Fruit fly (Drosophila melanogaster): Measurements from ENCODE around the gene CG44532.
A peak's percentile ranks its signal among the peaks of the same experiment; 100 is the strongest.

CG44532 gene

DNA sequence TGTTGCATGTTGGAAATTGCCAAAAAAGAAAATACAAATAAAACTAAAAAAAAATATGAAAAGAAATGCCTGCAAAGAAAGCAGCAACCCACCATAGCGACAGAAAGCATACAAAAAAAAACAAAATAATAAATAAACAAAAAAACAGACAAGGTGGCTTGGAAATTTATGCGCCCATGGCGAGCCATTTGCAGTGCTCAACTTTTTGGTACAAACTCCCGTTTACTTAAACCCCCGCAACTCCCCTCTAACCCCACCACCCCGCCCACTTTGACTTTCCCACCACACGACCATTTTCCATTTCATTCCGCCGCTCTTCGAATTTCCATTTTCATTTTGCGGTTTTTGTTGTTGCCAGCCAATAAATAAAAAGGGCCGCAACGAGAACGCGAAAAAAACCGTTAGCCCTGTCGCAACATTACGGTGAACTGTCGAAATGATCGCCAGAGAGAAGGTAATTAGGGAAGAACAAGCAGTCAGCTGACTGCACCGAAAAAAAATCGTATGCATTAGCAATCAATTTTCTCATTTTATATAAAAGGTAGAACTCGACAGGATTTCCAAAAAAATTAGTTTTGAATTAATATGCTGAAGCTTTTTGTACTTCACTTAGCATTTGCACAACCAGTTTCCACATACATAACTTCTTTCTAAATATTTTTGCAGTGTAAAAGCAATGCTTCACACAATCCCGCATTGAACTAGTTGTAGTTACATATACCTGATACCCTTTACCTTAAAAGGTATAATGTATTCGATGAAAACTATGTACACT lies 24.9 kb upstream of the CG44532 start (continued):
- peak; percentile 22 for TF ChIP-seq Chrac-16 (GFP tag; optimal IDR thresholded peaks at IDR 0.05)
- TF ChIP-seq Max (GFP tag; optimal IDR thresholded peaks at IDR 0.05), result peak; percentile 36
- peak; percentile 79 for TF ChIP-seq CG11504 (tag; optimal IDR thresholded peaks at IDR 0.05)
- TF ChIP-seq bbx (GFP tag; IDR thresholded peaks at IDR 0.05; ENCODE audit: partially characterized antibody), result no peak
- no peak for TF ChIP-seq scrt (GFP tag; optimal IDR thresholded peaks at IDR 0.05)
- TF ChIP-seq CG10321 (GFP tag; IDR thresholded peaks at IDR 0.05), result no peak
- peak; percentile 46; the same call in 2 of the 3 replicates for TF ChIP-seq tgo (GFP tag; IDR thresholded peaks at IDR 0.05)
- peak; percentile 20 for TF ChIP-seq Mes4 (GFP tag; optimal IDR thresholded peaks at IDR 0.05)
- peak in 1 of 2 experiments; percentile 45 for TF ChIP-seq crp (GFP tag; optimal IDR thresholded peaks at IDR 0.05)
- no peak for TF ChIP-seq Taf1 (GFP tag; IDR thresholded peaks at IDR 0.05)
- TF ChIP-seq CG1024 (GFP tag; IDR thresholded peaks at IDR 0.05), result no peak
- TF ChIP-seq CG32532 (GFP tag; IDR thresholded peaks at IDR 0.05), result peak; percentile 26; the same call in 1 of the 2 replicates
- TF ChIP-seq sna (GFP tag; IDR thresholded peaks at IDR 0.05; ENCODE audit: partially characterized antibody), result no peak
- 0 out of 3 replicates have a peak, but pooled peaks have one; percentile 24 for TF ChIP-seq ase (GFP tag; IDR thresholded peaks at IDR 0.05)
- TF ChIP-seq CG12219 (GFP tag; optimal IDR thresholded peaks at IDR 0.05), result peak; percentile 18
- TF ChIP-seq CG7839 (tag; optimal IDR thresholded peaks at IDR 0.05), result peak; percentile 62
- TF ChIP-seq ranshi (GFP tag; IDR thresholded peaks at IDR 0.05), result no peak
- TF ChIP-seq cwo (GFP tag; optimal IDR thresholded peaks at IDR 0.05), result no peak
- no peak for TF ChIP-seq yki (optimal IDR thresholded peaks at IDR 0.05)
- TF ChIP-seq zfh2 (GFP tag; optimal IDR thresholded peaks at IDR 0.05), result no peak
- peak; percentile 52 for TF ChIP-seq CG8388 (GFP tag; optimal IDR thresholded peaks at IDR 0.05)
- peak; percentile 64 for TF ChIP-seq unpg (GFP tag; optimal IDR thresholded peaks at IDR 0.05)
- TF ChIP-seq CG30403 (GFP tag; optimal IDR thresholded peaks at IDR 0.05), result peak; percentile 49
- peak; percentile 65 for TF ChIP-seq row (GFP tag; IDR thresholded peaks at IDR 0.05)
- TF ChIP-seq Poxn (GFP tag; IDR thresholded peaks at IDR 0.05), result no peak
- peak; percentile 39 for TF ChIP-seq CG2120 (GFP tag; optimal IDR thresholded peaks at IDR 0.05)
- TF ChIP-seq CG13775 (GFP tag; optimal IDR thresholded peaks at IDR 0.05), result peak; percentile 16
- no peak for TF ChIP-seq ato (GFP tag; IDR thresholded peaks at IDR 0.05; ENCODE audit: partially characterized antibody)
- TF ChIP-seq CG33557 (GFP tag; optimal IDR thresholded peaks at IDR 0.05), result no peak
- no peak for TF ChIP-seq pros (GFP tag; optimal IDR thresholded peaks at IDR 0.05)
- TF ChIP-seq fd96Cb (tag; optimal IDR thresholded peaks at IDR 0.05), result peak; percentile 35
- TF ChIP-seq Blimp-1 (GFP tag; optimal IDR thresholded peaks at IDR 0.05), result peak; percentile 47
- peak; percentile 7 for TF ChIP-seq Hmr (GFP tag; optimal IDR thresholded peaks at IDR 0.05)
- peak; percentile 45 for TF ChIP-seq Meics (GFP tag; optimal IDR thresholded peaks at IDR 0.05)
- TF ChIP-seq CG5180 (GFP tag; optimal IDR thresholded peaks at IDR 0.05), result peak; percentile 53
- TF ChIP-seq pnt (GFP tag; optimal IDR thresholded peaks at IDR 0.05), result peak; percentile 37
- peak; percentile 51 for TF ChIP-seq CG18599 (GFP tag; optimal IDR thresholded peaks at IDR 0.05)
- TF ChIP-seq maf-S (GFP tag; optimal IDR thresholded peaks at IDR 0.05), result peak; percentile 33
- TF ChIP-seq chif (GFP tag; optimal IDR thresholded peaks at IDR 0.05), result peak; percentile 42 to 58
- TF ChIP-seq gcm (GFP tag; optimal IDR thresholded peaks at IDR 0.05), result peak; percentile 38
- 0 out of 3 replicates have a peak, but pooled peaks have one; percentile 35 for TF ChIP-seq Mrtf (GFP tag; IDR thresholded peaks at IDR 0.05)
- no peak for TF ChIP-seq rib (GFP tag; IDR thresholded peaks at IDR 0.05)
- TF ChIP-seq Awh (GFP tag; IDR thresholded peaks at IDR 0.05), result peak; percentile 57; the same call in 1 of the 2 replicates
- TF ChIP-seq MESR4 (GFP tag; optimal IDR thresholded peaks at IDR 0.05), result no peak
- peak; percentile 38 for TF ChIP-seq Hr3 (GFP tag; optimal IDR thresholded peaks at IDR 0.05)
- TF ChIP-seq CG17359 (tag; optimal IDR thresholded peaks at IDR 0.05), result peak; percentile 74
- no peak for TF ChIP-seq ab (GFP tag; optimal IDR thresholded peaks at IDR 0.05)
- peak; percentile 44; the same call in 1 of the 2 replicates for TF ChIP-seq esg (GFP tag; conservative IDR thresholded peaks at IDR 0.05)
